Worm (Caenorhabditis elegans) whole organism, young adult: ENCODE data around the gene Y57G11C.46.

Source experiments
- B0336.3 ChIP-seq: fragments of 200-800 bp; sonication (Bioruptor generic); IDR thresholded peaks from 2 replicates; pipeline ENCODE4 v1.3.6; 2022; ENCODE audit warnings: missing genetic modification characterization, missing compliant biosample characterization
- F10E7.11 ChIP-seq: sonication (generic microtip); optimal IDR thresholded peaks from 2 replicates; lab custom pipeline; 2017; ENCODE audit warnings: mild to moderate bottlenecking, missing genetic modification characterization, moderate library complexity, missing compliant biosample characterization
- F22D6.2 ChIP-seq: sonication (generic microtip); optimal IDR thresholded peaks from 2 replicates; lab custom pipeline; 2016; ENCODE audit warnings: mild to moderate bottlenecking, missing genetic modification characterization, missing compliant biosample characterization
- F52B5.7 ChIP-seq: sonication (generic microtip); optimal IDR thresholded peaks from 2 replicates; lab custom pipeline; 2016; ENCODE audit warnings: mild to moderate bottlenecking, missing genetic modification characterization, missing compliant biosample characterization
- F57A8.1 ChIP-seq: fragments of 200-800 bp; sonication (Bioruptor generic); optimal IDR thresholded peaks from 2 replicates; lab custom pipeline; 2018; ENCODE audit warnings: mild to moderate bottlenecking, missing genetic modification characterization, moderate library complexity, missing compliant biosample characterization
- T07F8.4 ChIP-seq: sonication (generic microtip); optimal IDR thresholded peaks from 2 replicates; lab custom pipeline; 2016; ENCODE audit warnings: mild to moderate bottlenecking, missing genetic modification characterization, moderate library complexity, missing compliant biosample characterization
- T26A5.8 ChIP-seq: sonication (generic microtip); optimal IDR thresholded peaks from 2 replicates; lab custom pipeline; 2016; ENCODE audit warnings: missing genetic modification characterization, missing compliant biosample characterization
- Y79H2A.3 ChIP-seq: fragments of 200-800 bp; sonication (Bioruptor generic); conservative IDR thresholded peaks from 2 replicates; pipeline ENCODE4 v1.3.6; 2022; ENCODE audit warnings: missing genetic modification reagents, missing genetic modification characterization, missing compliant biosample characterization
- Y95B8A.8 ChIP-seq: fragments of 200-800 bp; sonication (Bioruptor generic); IDR thresholded peaks from 2 replicates; pipeline ENCODE4 v1.3.6; 2022; ENCODE audit warnings: missing genetic modification reagents, missing genetic modification characterization, missing compliant biosample characterization
- ZK185.1 ChIP-seq: sonication (generic microtip); optimal IDR thresholded peaks from 2 replicates; lab custom pipeline; 2016; ENCODE audit warnings: mild to moderate bottlenecking, missing genetic modification characterization, missing compliant biosample characterization; ENCODE audit not compliant: poor library complexity, severe bottlenecking
- ama-1 ChIP-seq, 3 experiments: fragments of 150-350 bp in 1 of 3; sonication (generic microtip) in 2 of 3; optimal IDR thresholded peaks; 2 replicates each; lab custom pipeline; 2014 to 2018; ENCODE audit warnings: missing biosample characterization in 2 of 3, missing genetic modification characterization in 2 of 3, missing genetic modification reagents in 2 of 3
- aptf-2 ChIP-seq: fragments of 200-800 bp; sonication (Bioruptor generic); conservative IDR thresholded peaks from 2 replicates; pipeline ENCODE4 v1.3.6; 2022; ENCODE audit warnings: missing genetic modification reagents, missing genetic modification characterization, missing compliant biosample characterization
- aptf-3 ChIP-seq: fragments of 200-800 bp; sonication (Bioruptor generic); IDR thresholded peaks from 2 replicates; pipeline ENCODE4 v1.3.6; 2022; ENCODE audit warnings: missing genetic modification characterization, missing compliant biosample characterization
- atf-7 ChIP-seq: sonication (generic microtip); optimal IDR thresholded peaks from 2 replicates; lab custom pipeline; 2017; ENCODE audit warnings: mild to moderate bottlenecking, missing genetic modification characterization, missing compliant biosample characterization
- bed-1 ChIP-seq: fragments of 200-800 bp; sonication (Bioruptor generic); IDR thresholded peaks from 2 replicates; pipeline ENCODE4 v1.3.6; 2022; ENCODE audit warnings: missing genetic modification reagents, missing genetic modification characterization, missing compliant biosample characterization
- ceh-58 ChIP-seq: fragments of 200-800 bp; sonication (Bioruptor generic); IDR thresholded peaks from 2 replicates; pipeline ENCODE4 v1.3.6; 2022; ENCODE audit warnings: missing genetic modification characterization, missing compliant biosample characterization
- die-1 ChIP-seq: sonication (generic microtip); optimal IDR thresholded peaks from 2 replicates; lab custom pipeline; 2016; ENCODE audit warnings: missing genotype, mild to moderate bottlenecking, missing genetic modification characterization, missing compliant biosample characterization
- dox-1 ChIP-seq: fragments of 200-800 bp; sonication (Bioruptor generic); IDR thresholded peaks from 2 replicates; pipeline ENCODE4 v1.3.6; 2022; ENCODE audit warnings: missing genetic modification reagents, missing genetic modification characterization, missing compliant biosample characterization
- dpff-1 ChIP-seq: sonication (generic microtip); optimal IDR thresholded peaks from 2 replicates; lab custom pipeline; 2017; ENCODE audit warnings: mild to moderate bottlenecking, missing genetic modification characterization, missing compliant biosample characterization
- dpl-1 ChIP-seq: fragments of 150-350 bp; optimal IDR thresholded peaks from 2 replicates; lab custom pipeline; 2014; ENCODE audit warnings: missing biosample characterization, missing genetic modification reagents, missing genetic modification characterization
- efl-1 ChIP-seq: fragments of 150-350 bp; optimal IDR thresholded peaks from 2 replicates; lab custom pipeline; 2014; ENCODE audit warnings: missing biosample characterization, missing genetic modification reagents, missing genetic modification characterization
- ekl-4 ChIP-seq: fragments of 200-800 bp; sonication (Bioruptor generic); IDR thresholded peaks from 2 replicates; pipeline ENCODE4 v1.3.6; 2022; ENCODE audit warnings: missing genetic modification reagents, missing genetic modification characterization, missing compliant biosample characterization
- gei-17 ChIP-seq: fragments of 200-800 bp; sonication (Bioruptor generic); optimal IDR thresholded peaks from 2 replicates; lab custom pipeline; 2018; ENCODE audit warnings: mild to moderate bottlenecking, missing genetic modification characterization, missing compliant biosample characterization
- hmg-20 ChIP-seq: fragments of 200-800 bp; sonication (Bioruptor generic); IDR thresholded peaks from 2 replicates; pipeline ENCODE4 v1.3.6; 2022; ENCODE audit warnings: missing genetic modification reagents, missing genetic modification characterization, missing compliant biosample characterization
- hsf-1 ChIP-seq: fragments of 200-800 bp; sonication (Bioruptor generic); IDR thresholded peaks from 2 replicates; pipeline ENCODE4 v1.3.6; 2022; ENCODE audit warnings: missing genetic modification reagents, missing genetic modification characterization, missing compliant biosample characterization
- lin-26 ChIP-seq: fragments of 200-800 bp; sonication (Bioruptor generic); IDR thresholded peaks from 2 replicates; pipeline ENCODE4 v1.3.6; 2022; ENCODE audit warnings: missing genetic modification reagents, missing genetic modification characterization, missing compliant biosample characterization
- lsl-1 ChIP-seq: fragments of 200-800 bp; sonication (Bioruptor generic); optimal IDR thresholded peaks from 2 replicates; lab custom pipeline; 2018; ENCODE audit warnings: mild to moderate bottlenecking, missing genetic modification characterization, moderate library complexity, missing compliant biosample characterization
- lsy-27 ChIP-seq: sonication (generic microtip); optimal IDR thresholded peaks from 2 replicates; lab custom pipeline; 2017; ENCODE audit warnings: missing genetic modification characterization, mild to moderate bottlenecking, missing compliant biosample characterization, antibody characterized with exemption, missing genotype, borderline replicate concordance; ENCODE audit not compliant: insufficient read depth
- madf-6 ChIP-seq: fragments of 200-800 bp; sonication (Bioruptor generic); IDR thresholded peaks from 2 replicates; pipeline ENCODE4 v1.3.6; 2022; ENCODE audit warnings: missing genetic modification reagents, missing genetic modification characterization, missing compliant biosample characterization
- mel-28 ChIP-seq: sonication (generic microtip); optimal IDR thresholded peaks from 2 replicates; lab custom pipeline; 2016; ENCODE audit warnings: borderline replicate concordance, mild to moderate bottlenecking, missing genetic modification characterization, missing compliant biosample characterization
- mxl-1 ChIP-seq: sonication (generic microtip); optimal IDR thresholded peaks from 2 replicates; lab custom pipeline; 2016; ENCODE audit warnings: missing genetic modification characterization, missing compliant biosample characterization
- nfyb-1 ChIP-seq: fragments of 200-800 bp; sonication (Bioruptor generic); IDR thresholded peaks from 2 replicates; pipeline ENCODE4 v1.3.6; 2022; ENCODE audit warnings: missing genetic modification reagents, missing genetic modification characterization, missing compliant biosample characterization
- pbrm-1 ChIP-seq: fragments of 200-800 bp; sonication (Bioruptor generic); IDR thresholded peaks from 2 replicates; pipeline ENCODE4 v1.3.6; 2022; ENCODE audit warnings: missing genetic modification reagents, missing genetic modification characterization, missing compliant biosample characterization
- repo-1 ChIP-seq: sonication (generic microtip); optimal IDR thresholded peaks from 2 replicates; lab custom pipeline; 2017; ENCODE audit warnings: mild to moderate bottlenecking, missing genetic modification characterization, missing compliant biosample characterization
- snpc-1.1 ChIP-seq: sonication (generic microtip); optimal IDR thresholded peaks from 2 replicates; lab custom pipeline; 2017; ENCODE audit warnings: missing genetic modification characterization, mild to moderate bottlenecking, missing compliant biosample characterization, antibody characterized with exemption, moderate library complexity, missing genotype, missing genetic modification reagents; ENCODE audit not compliant: insufficient read depth
- snpc-1.3 ChIP-seq: sonication (generic microtip); optimal IDR thresholded peaks from 2 replicates; lab custom pipeline; 2017; ENCODE audit warnings: missing genetic modification characterization, mild to moderate bottlenecking, missing compliant biosample characterization, antibody characterized with exemption, moderate library complexity, missing genotype, missing genetic modification reagents; ENCODE audit not compliant: insufficient read depth
- snpc-3.4 ChIP-seq: sonication (generic microtip); optimal IDR thresholded peaks from 2 replicates; lab custom pipeline; 2017; ENCODE audit warnings: missing genetic modification characterization, mild to moderate bottlenecking, missing compliant biosample characterization, antibody characterized with exemption, moderate library complexity, missing genotype, missing genetic modification reagents
- snpc-4 ChIP-seq, 5 experiments: fragments of 150-350 bp in 1 of 5; sonication (generic microtip) in 4 of 5; optimal IDR thresholded peaks; 2 replicates each; lab custom pipeline; 2014 to 2018; ENCODE audit warnings: missing genetic modification characterization in 5 of 5, missing biosample characterization in 3 of 5, antibody characterized with exemption in 2 of 5, mild to moderate bottlenecking in 2 of 5, missing compliant biosample characterization in 2 of 5, missing genotype in 2 of 5, moderate library complexity in 2 of 5, missing genetic modification reagents in 1 of 5
- somi-1 ChIP-seq: fragments of 200-800 bp; sonication (Bioruptor generic); optimal IDR thresholded peaks from 2 replicates; lab custom pipeline; 2018; ENCODE audit warnings: mild to moderate bottlenecking, missing genetic modification characterization, missing compliant biosample characterization
- sptf-2 ChIP-seq: fragments of 200-800 bp; sonication (Bioruptor generic); optimal IDR thresholded peaks from 2 replicates; lab custom pipeline; 2018; ENCODE audit warnings: mild to moderate bottlenecking, missing genetic modification characterization, missing compliant biosample characterization
- tbp1 ChIP-seq: fragments of 200-800 bp; sonication (Bioruptor generic); optimal IDR thresholded peaks from 2 replicates; lab custom pipeline; 2018; ENCODE audit warnings: mild to moderate bottlenecking, missing genetic modification characterization, missing compliant biosample characterization
- tlf-1 ChIP-seq: fragments of 200-800 bp; sonication (Bioruptor generic); optimal IDR thresholded peaks from 2 replicates; lab custom pipeline; 2018; ENCODE audit warnings: mild to moderate bottlenecking, missing genetic modification characterization, missing compliant biosample characterization
- unc-130 ChIP-seq: sonication (generic microtip); optimal IDR thresholded peaks from 2 replicates; lab custom pipeline; 2016; ENCODE audit warnings: missing genetic modification reagents, missing genetic modification characterization, missing compliant biosample characterization
- zfh-2 ChIP-seq: fragments of 200-800 bp; sonication (Bioruptor generic); conservative IDR thresholded peaks from 2 replicates; pipeline ENCODE4 v1.3.6; 2022; ENCODE audit warnings: missing genetic modification reagents, missing genetic modification characterization, missing compliant biosample characterization
- ztf-25 ChIP-seq: fragments of 200-800 bp; sonication (Bioruptor generic); IDR thresholded peaks from 2 replicates; pipeline ENCODE4 v1.3.6; 2022; ENCODE audit warnings: missing genetic modification reagents, missing genetic modification characterization, missing compliant biosample characterization
- ztf-26 ChIP-seq: sonication (generic microtip); optimal IDR thresholded peaks from 2 replicates; lab custom pipeline; 2017; ENCODE audit warnings: missing genetic modification characterization, missing compliant biosample characterization
- ztf-28 ChIP-seq: fragments of 200-800 bp; sonication (Bioruptor generic); IDR thresholded peaks from 2 replicates; pipeline ENCODE4 v1.3.6; 2022; ENCODE audit warnings: missing genetic modification reagents, missing genetic modification characterization, missing compliant biosample characterization

The Y57G11C.46 gene

DNA sequence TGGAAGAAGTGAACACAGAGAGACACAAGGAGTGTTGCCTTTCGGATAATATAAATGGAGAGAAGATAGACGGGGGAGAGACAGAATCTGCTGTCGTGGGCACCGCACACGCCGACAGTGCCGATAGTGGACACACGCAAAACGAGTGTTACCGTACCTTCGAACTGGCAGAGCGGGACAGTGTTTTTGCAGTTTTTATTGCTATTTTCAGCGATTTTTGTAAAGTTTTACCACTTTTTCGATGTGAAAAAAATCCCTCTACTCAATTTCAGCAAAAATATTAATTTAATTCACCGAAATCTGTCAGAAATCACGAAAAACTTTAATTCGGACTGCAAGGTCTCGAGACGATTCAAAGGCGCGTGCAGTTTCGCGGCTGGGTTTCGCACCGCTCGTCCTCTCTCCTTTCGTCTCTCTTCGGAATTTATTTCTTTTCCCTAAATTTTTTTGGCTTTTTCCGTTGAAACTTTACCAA, 8.7 kb upstream of the Y57G11C.46 start, which contains the start of gene sec-61.A (continued):
- TF ChIP-seq bed-1 (GFP tag; lab: Robert Waterston, UW), result no peak
- no peak for TF ChIP-seq ZK185.1 (tag; lab: Kevin White, UChicago)
- peak; percentile 45 for TF ChIP-seq atf-7 (tag; lab: Kevin White, UChicago)
- TF ChIP-seq hmg-20 (GFP tag; lab: Robert Waterston, UW), result no peak
- TF ChIP-seq unc-130 (GFP tag; lab: Kevin White, UChicago), result no peak
- TF ChIP-seq die-1 (tag; lab: Kevin White, UChicago), result no peak
- TF ChIP-seq ztf-28, result no peak
- no peak for TF ChIP-seq somi-1
- peak; percentile 70 for TF ChIP-seq tbp1 (GFP tag; lab: Kevin White, UChicago)
- no peak for TF ChIP-seq Y79H2A.3 (GFP tag; lab: Robert Waterston, UW)
- TF ChIP-seq nfyb-1 (GFP tag; lab: Robert Waterston, UW), result peak; percentile 83
- TF ChIP-seq efl-1, result peak; percentile 35
- peak; percentile 65 for TF ChIP-seq pbrm-1 (GFP tag; lab: Robert Waterston, UW)
- TF ChIP-seq lsl-1, result peak; percentile 94
- no peak for TF ChIP-seq Y95B8A.8 (GFP tag; lab: Robert Waterston, UW)
- no peak for TF ChIP-seq F22D6.2 (tag; lab: Kevin White, UChicago)
- TF ChIP-seq ztf-26 (tag; lab: Kevin White, UChicago), result peak; percentile 20
- TF ChIP-seq snpc-1.3 (tag; lab: Kevin White, UChicago), result peak; percentile 84
- no peak for TF ChIP-seq mxl-1 (tag; lab: Kevin White, UChicago)
- peak; percentile 3; the same call in 1 of the 2 replicates for TF ChIP-seq zfh-2
- TF ChIP-seq ekl-4 (GFP tag; lab: Robert Waterston, UW), result peak; percentile 72; the same call in 1 of the 2 replicates
- TF ChIP-seq sptf-2 (GFP tag; lab: Kevin White, UChicago), result no peak
- TF ChIP-seq lin-26 (GFP tag; lab: Robert Waterston, UW), result no peak
- TF ChIP-seq mel-28, result no peak
- peak; percentile 77 for TF ChIP-seq tlf-1
- no peak for TF ChIP-seq ama-1 (optimal IDR thresholded peaks at IDR 0.05; lab: Kevin White, UChicago)
- no peak for TF ChIP-seq ama-1 (GFP tag; optimal IDR thresholded peaks at IDR 0.05; lab: Kevin White, UChicago)
- TF ChIP-seq hsf-1 (GFP tag; lab: Robert Waterston, UW), result no peak
- TF ChIP-seq B0336.3 (GFP tag; lab: Robert Waterston, UW), result 0 out of 2 replicates have a peak, but pooled peaks have one; percentile 27
- TF ChIP-seq snpc-4 (GFP tag; optimal IDR thresholded peaks at IDR 0.05; lab: Kevin White, UChicago), result peak; percentile 89
- peak; percentile 65 to 95 (median 86) for TF ChIP-seq snpc-4 (tag; optimal IDR thresholded peaks at IDR 0.05; lab: Kevin White, UChicago)
- no peak for TF ChIP-seq ztf-25
- TF ChIP-seq snpc-1.1 (tag; lab: Kevin White, UChicago), result no peak
- TF ChIP-seq F10E7.11 (tag; lab: Kevin White, UChicago), result no peak
- no peak for TF ChIP-seq T26A5.8 (tag; lab: Kevin White, UChicago)
- no peak for TF ChIP-seq aptf-3
- TF ChIP-seq dpff-1, result no peak
- no peak for TF ChIP-seq T07F8.4 (tag; lab: Kevin White, UChicago)
- TF ChIP-seq aptf-2, result no peak
- TF ChIP-seq F57A8.1 (GFP tag; lab: Kevin White, UChicago), result no peak
- TF ChIP-seq ceh-58 (GFP tag; lab: Robert Waterston, UW), result no peak
- TF ChIP-seq lsy-27 (tag; lab: Kevin White, UChicago), result no peak
- no peak for TF ChIP-seq F52B5.7 (tag; lab: Kevin White, UChicago)
- TF ChIP-seq snpc-3.4, result peak; percentile 27
- TF ChIP-seq dox-1, result peak; percentile 92
- peak; percentile 24 for TF ChIP-seq dpl-1 (GFP tag; lab: Kevin White, UChicago)
- peak; percentile 64 for TF ChIP-seq madf-6
- TF ChIP-seq gei-17 (GFP tag; lab: Kevin White, UChicago), result no peak
- peak; percentile 43 for TF ChIP-seq repo-1 (tag; lab: Kevin White, UChicago)
